Fruit fly (Drosophila melanogaster): ENCODE results near the gene CG7377.
"Not testable (repeated sequence)": the region's sequence is repeated elsewhere in the genome, so short reads cannot be mapped to it uniquely, and the experiment has no call there.

The CG7377 gene

DNA sequence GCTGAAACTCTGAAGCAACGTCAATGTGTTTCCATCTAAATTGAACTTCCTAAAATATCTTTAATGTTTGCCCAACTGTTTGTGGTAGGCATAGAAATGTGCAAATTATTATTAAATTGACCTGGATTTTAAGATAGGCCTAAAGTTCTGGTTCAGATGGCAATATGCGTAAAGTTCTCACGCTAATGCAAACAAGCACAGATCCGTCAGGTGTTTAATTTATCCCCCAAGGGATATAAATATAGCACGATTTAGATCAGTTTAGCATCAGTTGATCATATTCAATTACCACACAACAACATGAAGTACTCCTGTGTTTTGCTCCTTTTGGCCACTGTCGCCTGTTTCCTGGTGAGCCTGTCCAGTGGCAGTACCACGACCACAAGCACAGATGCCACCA lies at the start of gene CG7377:
CG7377 (plus strand) TSS at position 301 of the 400 bp plus-strand sequence.
- not testable (repeated sequence) for TF ChIP-seq h, ttk, psq (optimal IDR thresholded peaks at IDR 0.05)

DNA sequence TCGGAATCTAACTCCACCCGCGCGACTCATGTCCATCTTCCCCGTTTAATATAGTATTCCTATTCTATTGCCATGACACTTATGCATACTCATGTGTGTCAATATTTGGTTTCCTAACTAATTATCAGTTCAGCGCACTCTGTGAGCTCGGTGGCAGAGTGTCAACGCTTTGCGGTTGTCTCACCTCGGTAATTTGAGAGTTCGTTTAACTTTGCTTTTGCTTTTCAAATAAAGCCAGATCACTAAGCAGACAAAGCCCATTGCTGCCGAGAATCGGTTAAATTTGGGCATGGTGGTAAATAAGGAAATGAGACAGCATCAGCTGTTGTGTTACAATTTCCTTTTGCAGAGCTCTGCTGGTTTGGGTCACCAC lies 49.2 kb upstream of the CG7377 start:
- TF ChIP-seq ttk (optimal IDR thresholded peaks at IDR 0.05) (no peak), h (optimal IDR thresholded peaks at IDR 0.05) (no peak), Myc (optimal IDR thresholded peaks at IDR 0.05) (no peak), psq (optimal IDR thresholded peaks at IDR 0.05) (no peak), Sin3A (optimal IDR thresholded peaks at IDR 0.05) (no peak), insv (optimal IDR thresholded peaks at IDR 0.05) (no peak)

DNA sequence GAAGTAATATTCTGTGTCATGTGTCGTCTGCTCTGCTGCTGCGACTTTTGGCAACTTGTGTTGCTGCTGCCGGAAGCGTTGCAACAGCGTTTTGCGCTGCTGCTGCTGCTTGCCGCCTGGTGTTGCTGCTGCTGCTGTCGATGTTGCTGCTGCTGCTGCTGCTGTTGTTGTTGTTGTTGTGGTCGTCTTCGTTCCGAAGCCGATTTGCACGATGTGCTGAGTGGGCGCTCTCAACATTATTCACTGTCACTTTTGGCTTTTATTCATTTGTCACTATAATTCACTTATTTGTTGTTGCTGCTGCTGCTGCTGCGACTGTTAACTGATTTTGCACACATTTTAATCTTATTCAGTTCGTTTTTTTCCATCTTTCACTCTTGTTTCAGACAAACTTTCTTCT lies 47.1 kb upstream of the CG7377 start:
- TF ChIP-seq Sin3A (optimal IDR thresholded peaks at IDR 0.05) = no peak
- no peak for TF ChIP-seq psq (optimal IDR thresholded peaks at IDR 0.05)
- no peak for TF ChIP-seq Myc (optimal IDR thresholded peaks at IDR 0.05)
- TF ChIP-seq ttk (optimal IDR thresholded peaks at IDR 0.05) = no peak

DNA sequence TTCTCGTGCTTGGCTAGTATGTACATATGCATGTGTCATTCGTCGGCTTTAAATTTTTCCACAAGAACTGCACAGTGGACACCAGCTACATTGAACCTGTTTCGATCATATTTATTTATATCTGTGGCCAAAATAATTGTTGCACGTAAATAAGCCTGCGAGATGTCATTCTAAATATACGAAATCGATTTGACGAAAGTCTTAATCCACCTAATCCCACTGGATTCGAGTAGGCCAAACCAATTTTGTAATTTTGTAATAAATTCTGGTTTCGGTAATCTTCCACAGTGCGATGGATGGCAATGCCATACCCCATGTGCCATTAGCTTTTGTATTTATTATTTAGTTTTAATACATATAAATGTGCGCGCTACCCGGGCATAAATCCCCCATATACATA lies 46.5 kb upstream of the CG7377 start:
- TF ChIP-seq Myc (optimal IDR thresholded peaks at IDR 0.05) (no peak), ttk (optimal IDR thresholded peaks at IDR 0.05) (no peak), Sin3A (optimal IDR thresholded peaks at IDR 0.05) (no peak), insv (optimal IDR thresholded peaks at IDR 0.05) (no peak), h (optimal IDR thresholded peaks at IDR 0.05) (no peak), psq (optimal IDR thresholded peaks at IDR 0.05) (no peak)

DNA sequence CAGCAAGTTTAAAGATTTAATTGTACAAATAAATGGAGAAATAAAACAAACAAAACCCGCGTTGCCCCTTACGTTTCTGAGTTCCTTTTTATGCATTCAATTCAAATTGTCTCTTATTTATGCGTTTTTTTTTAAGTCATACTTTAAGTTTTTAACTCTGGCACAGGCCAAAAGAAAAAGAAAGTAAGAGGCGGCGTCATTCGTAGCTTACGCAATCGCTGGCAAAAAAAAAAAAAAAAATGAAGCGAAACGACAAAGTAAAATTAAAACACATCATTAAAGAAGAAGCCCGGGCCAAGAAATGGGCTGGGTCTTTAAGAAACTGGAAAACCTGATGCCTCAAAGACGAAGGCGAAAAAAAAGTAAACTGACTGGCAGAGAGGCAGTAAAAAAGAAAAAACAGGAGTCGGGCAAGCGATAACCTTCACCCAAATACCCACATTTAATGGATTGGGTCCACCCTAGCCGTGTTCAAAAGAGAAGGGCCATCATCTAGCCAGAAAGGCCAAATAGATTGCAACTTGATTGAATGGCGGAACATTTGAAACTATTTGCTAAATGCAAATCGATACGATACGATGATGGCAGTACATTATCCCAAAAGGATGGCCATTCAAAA lies 45.7 kb upstream of the CG7377 start:
- TF ChIP-seq Sin3A (optimal IDR thresholded peaks at IDR 0.05) = no peak
- TF ChIP-seq psq (optimal IDR thresholded peaks at IDR 0.05) = no peak
- no peak for TF ChIP-seq h (optimal IDR thresholded peaks at IDR 0.05)
- TF ChIP-seq Myc (optimal IDR thresholded peaks at IDR 0.05) = no peak

DNA sequence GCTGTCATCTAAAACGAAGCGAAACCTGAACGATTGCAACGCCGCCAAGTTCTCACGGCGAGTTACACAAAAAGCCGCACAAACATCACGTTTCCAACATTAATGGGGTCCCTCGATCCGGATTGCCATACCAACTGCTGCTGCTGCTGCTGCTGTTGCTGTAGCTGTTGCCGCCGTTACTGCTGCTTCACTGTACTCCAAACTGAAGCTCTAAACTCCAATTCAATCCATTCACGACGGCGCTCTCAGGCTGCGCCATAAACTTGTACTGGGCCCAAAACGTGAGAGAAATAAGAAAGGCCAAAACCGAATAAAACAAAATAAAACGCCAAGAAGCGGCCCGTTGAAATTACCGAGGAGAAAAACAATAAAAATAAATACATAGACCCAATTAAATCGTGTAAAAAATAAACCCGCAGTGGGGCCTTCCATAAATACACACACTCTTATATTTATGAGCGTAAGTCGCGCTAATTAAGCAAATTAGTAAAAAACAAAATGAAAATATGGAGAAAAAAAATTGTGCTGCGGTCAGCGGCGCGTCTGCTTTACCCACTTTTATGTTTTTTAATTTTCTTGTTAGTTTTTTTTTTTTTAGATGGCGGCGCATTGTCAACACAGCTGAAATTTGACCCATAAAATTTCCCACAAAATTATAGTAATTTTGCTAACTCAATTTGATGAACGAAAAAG lies 42.0 kb upstream of the CG7377 start:
- no peak for TF ChIP-seq Myc (optimal IDR thresholded peaks at IDR 0.05)
- TF ChIP-seq insv (optimal IDR thresholded peaks at IDR 0.05) = no peak
- TF ChIP-seq psq (optimal IDR thresholded peaks at IDR 0.05) = no peak
- no peak for TF ChIP-seq h (optimal IDR thresholded peaks at IDR 0.05)
- no peak for TF ChIP-seq Sin3A (optimal IDR thresholded peaks at IDR 0.05)
- no peak for TF ChIP-seq ttk (optimal IDR thresholded peaks at IDR 0.05)

DNA sequence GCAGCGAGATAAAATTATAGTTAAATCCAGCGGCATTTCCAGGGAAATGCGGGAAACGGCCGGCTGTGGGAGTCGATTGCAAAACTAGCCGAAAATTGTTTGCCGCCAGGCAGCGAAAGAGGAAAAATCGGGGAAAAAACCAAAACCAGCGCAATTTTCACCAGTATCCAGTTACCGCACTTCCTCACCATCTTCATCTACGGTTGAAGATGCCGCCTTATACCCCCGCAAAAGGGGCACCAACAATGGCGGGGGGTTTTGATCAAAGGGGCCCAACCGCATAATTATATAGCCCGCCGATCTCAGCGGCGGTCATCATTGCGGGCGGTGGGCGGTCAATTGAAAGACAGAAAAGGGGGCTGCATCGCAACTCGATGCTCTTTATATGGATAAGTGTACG lies 41.5 kb upstream of the CG7377 start:
- TF ChIP-seq h (optimal IDR thresholded peaks at IDR 0.05) (no peak), Myc (optimal IDR thresholded peaks at IDR 0.05) (no peak), psq (optimal IDR thresholded peaks at IDR 0.05) (no peak), ttk (optimal IDR thresholded peaks at IDR 0.05) (no peak), insv (optimal IDR thresholded peaks at IDR 0.05) (no peak), Sin3A (optimal IDR thresholded peaks at IDR 0.05) (no peak)

DNA sequence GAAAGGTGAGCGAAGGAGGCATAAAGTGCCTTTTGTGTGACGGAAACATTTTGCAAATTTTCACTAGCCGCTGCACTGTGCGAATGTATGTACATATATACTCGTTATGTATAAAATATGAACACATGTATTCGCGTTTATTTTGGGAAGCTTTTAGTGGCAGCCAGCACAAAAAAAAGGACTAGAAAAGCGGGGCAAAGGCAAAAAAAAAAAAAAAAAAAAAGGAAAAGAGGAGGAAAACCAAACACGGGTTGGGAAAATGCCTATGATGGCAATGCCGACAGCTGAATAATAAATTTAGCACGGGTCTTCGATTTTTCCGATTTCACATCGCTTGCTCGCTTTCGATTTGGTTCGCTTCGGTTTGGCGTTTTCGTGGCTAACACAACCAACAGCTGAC lies 40.1 kb upstream of the CG7377 start:
- TF ChIP-seq insv (optimal IDR thresholded peaks at IDR 0.05) = no peak
- no peak for TF ChIP-seq Myc (optimal IDR thresholded peaks at IDR 0.05)
- TF ChIP-seq h (optimal IDR thresholded peaks at IDR 0.05) = no peak
- no peak for TF ChIP-seq psq (optimal IDR thresholded peaks at IDR 0.05)
- TF ChIP-seq ttk (optimal IDR thresholded peaks at IDR 0.05) = no peak
- no peak for TF ChIP-seq Sin3A (optimal IDR thresholded peaks at IDR 0.05)

DNA sequence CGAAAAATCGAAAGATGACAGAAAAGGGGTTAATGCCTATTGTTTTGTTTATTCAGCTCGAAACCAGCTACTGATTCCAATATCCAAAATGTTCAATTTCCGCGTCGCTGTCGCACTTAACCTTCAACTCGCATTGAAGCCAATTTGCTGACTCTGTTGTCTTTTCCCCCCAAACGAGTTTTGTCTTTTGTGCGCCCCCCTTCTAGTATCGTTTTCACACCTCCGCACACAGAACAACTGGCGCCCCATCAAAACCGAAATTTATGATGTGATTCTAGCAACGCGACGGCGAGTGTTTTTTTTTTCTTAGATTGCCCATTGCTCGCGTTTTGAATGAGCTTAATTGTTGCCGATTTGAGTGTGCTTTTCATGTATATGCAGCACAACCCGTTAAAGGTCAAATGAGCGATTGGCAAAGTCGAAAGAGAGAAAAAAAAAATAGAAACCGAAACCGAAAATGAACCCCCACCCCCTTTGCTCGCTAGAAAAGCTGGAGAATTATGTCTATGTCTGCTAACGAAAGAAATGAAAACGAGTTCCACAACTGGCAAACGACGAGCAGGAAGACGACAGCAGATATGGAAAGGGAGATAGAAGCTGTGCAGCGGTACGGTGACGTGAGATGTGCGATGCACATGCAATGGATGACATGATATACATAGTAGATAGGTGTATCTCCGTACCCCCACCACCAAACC lies 39.0 kb upstream of the CG7377 start:
- TF ChIP-seq h (optimal IDR thresholded peaks at IDR 0.05) (no peak), psq (optimal IDR thresholded peaks at IDR 0.05) (no peak), Sin3A (optimal IDR thresholded peaks at IDR 0.05) (no peak), ttk (optimal IDR thresholded peaks at IDR 0.05) (no peak)

DNA sequence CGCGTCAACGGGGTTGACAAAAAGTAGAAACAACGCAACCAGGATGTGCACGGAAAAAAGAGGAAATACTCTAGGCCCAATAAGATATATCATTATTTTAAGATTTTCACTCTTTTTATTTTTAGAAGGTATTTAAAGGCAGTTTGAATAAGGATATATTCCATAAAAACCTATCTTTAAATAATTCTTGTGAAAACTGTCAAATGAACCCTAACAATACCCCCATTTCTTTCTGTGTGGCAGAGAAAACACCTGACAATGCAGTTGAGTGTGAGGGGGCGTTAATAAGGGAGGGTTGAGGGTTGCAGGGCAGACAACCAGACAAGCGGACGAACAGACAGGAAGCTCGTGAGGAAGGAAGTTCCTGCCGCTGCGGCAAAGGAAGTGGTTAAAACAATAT lies 37.5 kb upstream of the CG7377 start:
- TF ChIP-seq insv (optimal IDR thresholded peaks at IDR 0.05) = no peak
- TF ChIP-seq Myc (optimal IDR thresholded peaks at IDR 0.05) = no peak
- TF ChIP-seq ttk (optimal IDR thresholded peaks at IDR 0.05) = no peak
- TF ChIP-seq Sin3A (optimal IDR thresholded peaks at IDR 0.05) = no peak
- no peak for TF ChIP-seq h (optimal IDR thresholded peaks at IDR 0.05)
- no peak for TF ChIP-seq psq (optimal IDR thresholded peaks at IDR 0.05)

DNA sequence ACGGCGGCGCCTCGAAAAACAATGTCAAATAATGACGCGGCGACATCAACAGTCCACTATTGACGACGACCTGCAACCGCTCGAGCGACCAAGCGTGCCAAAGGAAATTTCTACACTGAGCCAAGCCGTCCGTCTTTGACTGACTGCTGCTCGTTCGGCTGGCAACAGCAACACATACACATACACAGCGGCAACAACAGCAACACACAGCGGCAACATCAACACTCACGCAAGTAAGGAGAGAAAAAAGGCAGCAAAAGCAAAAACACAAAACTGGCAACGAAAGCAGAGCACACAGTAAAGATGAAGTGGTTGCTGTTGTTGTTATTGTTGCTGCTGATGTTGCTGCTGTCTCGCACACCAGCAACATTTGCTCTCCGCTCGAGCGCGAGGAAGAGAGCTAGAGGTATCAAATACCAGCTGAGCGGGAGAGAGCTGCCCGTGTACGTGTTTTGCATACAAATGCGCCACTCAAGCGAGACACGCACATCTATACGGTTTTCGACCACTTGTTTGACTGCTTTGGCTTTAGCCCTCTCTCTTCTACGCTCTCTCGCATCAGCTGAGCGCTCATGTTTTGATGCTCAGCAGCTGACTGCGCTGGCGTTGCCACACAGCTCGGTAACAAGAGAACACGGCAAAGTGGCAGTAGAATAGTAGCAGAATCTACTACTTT lies 36.4 kb upstream of the CG7377 start:
- TF ChIP-seq Myc (optimal IDR thresholded peaks at IDR 0.05) = no peak
- TF ChIP-seq insv (optimal IDR thresholded peaks at IDR 0.05) = no peak
- TF ChIP-seq h (optimal IDR thresholded peaks at IDR 0.05) = no peak
- TF ChIP-seq psq (optimal IDR thresholded peaks at IDR 0.05) = no peak
- no peak for TF ChIP-seq ttk (optimal IDR thresholded peaks at IDR 0.05)
- no peak for TF ChIP-seq Sin3A (optimal IDR thresholded peaks at IDR 0.05)

DNA sequence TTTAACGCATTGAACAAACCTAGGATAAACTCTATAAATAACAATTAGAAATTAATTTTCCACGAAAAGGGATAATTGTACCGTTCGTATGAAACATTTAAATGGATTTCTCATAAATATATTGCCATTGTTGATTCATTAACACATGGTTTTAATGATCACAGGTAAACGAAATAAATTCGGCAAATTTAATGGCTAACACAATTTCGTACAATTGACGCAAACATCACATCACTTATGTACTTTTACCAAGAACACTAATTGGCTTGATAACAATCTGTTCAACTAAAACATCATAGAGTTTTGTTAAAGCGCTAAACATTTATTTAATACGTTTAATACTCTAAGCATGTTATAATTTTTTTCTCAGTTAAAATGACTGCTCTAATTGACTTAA lies 35.8 kb upstream of the CG7377 start:
- TF ChIP-seq psq (optimal IDR thresholded peaks at IDR 0.05) (no peak), h (optimal IDR thresholded peaks at IDR 0.05) (no peak)
